Fruit fly (Drosophila melanogaster) whole organism, prepupa: ENCODE measurements around the gene CG15914.

Experiments
- CG10631 ChIP-seq: fragments of 200-800 bp; sonication (Bioruptor generic); optimal IDR thresholded peaks from 2 replicates; lab custom pipeline; 2016; ENCODE audit warnings: missing biosample characterization, missing genetic modification characterization
- CG10669 ChIP-seq: fragments of 200-800 bp; sonication (Bioruptor generic); optimal IDR thresholded peaks from 3 replicates; lab custom pipeline; 2018; ENCODE audit warnings: missing biosample characterization, mild to moderate bottlenecking, missing genetic modification characterization, moderate library complexity
- CG11762 ChIP-seq: fragments of 200-800 bp; sonication (Bioruptor generic); optimal IDR thresholded peaks from 3 replicates; lab custom pipeline; 2016; ENCODE audit warnings: missing biosample characterization, missing genetic modification characterization; ENCODE audit not compliant: insufficient read depth
- CG11902 ChIP-seq: fragments of 200-800 bp; sonication (Bioruptor generic); optimal IDR thresholded peaks from 3 replicates; lab custom pipeline; 2016; ENCODE audit warnings: missing biosample characterization, missing genetic modification characterization
- CG16779 ChIP-seq: fragments of 200-800 bp; sonication (Bioruptor generic); optimal IDR thresholded peaks from 3 replicates; lab custom pipeline; 2017; ENCODE audit warnings: missing biosample characterization, mild to moderate bottlenecking, missing genetic modification characterization
- CG3032 ChIP-seq: fragments of 200-800 bp; optimal IDR thresholded peaks from 2 replicates; lab custom pipeline; 2019; ENCODE audit warnings: missing biosample characterization, mild to moderate bottlenecking, missing genetic modification characterization, moderate library complexity
- CG31627 ChIP-seq: fragments of 200-800 bp; sonication (Bioruptor generic); optimal IDR thresholded peaks from 3 replicates; lab custom pipeline; 2016; ENCODE audit warnings: missing biosample characterization, missing genetic modification characterization
- CG4318 ChIP-seq: fragments of 200-800 bp; sonication (Bioruptor generic); optimal IDR thresholded peaks from 3 replicates; lab custom pipeline; 2017; ENCODE audit warnings: missing biosample characterization, mild to moderate bottlenecking, missing genetic modification characterization
- CG6276 ChIP-seq: fragments of 200-800 bp; sonication (Bioruptor generic); optimal IDR thresholded peaks from 2 replicates; lab custom pipeline; 2017; ENCODE audit warnings: missing biosample characterization, mild to moderate bottlenecking, missing genetic modification characterization
- CG6792 ChIP-seq: fragments of 200-800 bp; sonication (Bioruptor generic); optimal IDR thresholded peaks from 3 replicates; lab custom pipeline; 2016; ENCODE audit warnings: missing biosample characterization, missing genetic modification characterization
- CG6808 ChIP-seq: fragments of 200-800 bp; sonication (Bioruptor generic); optimal IDR thresholded peaks from 3 replicates; lab custom pipeline; 2017; ENCODE audit warnings: missing biosample characterization, missing genetic modification characterization, mild to moderate bottlenecking, moderate library complexity, missing genetic modification reagents
- CG8119 ChIP-seq: fragments of 200-800 bp; sonication (Bioruptor generic); IDR thresholded peaks from 3 replicates; pipeline ENCODE4 v1.3.6; 2022; ENCODE audit warnings: missing biosample characterization, missing genetic modification characterization
- CG9139 ChIP-seq: fragments of 200-800 bp; sonication (Bioruptor generic); optimal IDR thresholded peaks from 3 replicates; lab custom pipeline; 2017; ENCODE audit warnings: missing biosample characterization, mild to moderate bottlenecking, missing genetic modification characterization
- Eip75B ChIP-seq: fragments of 200-800 bp; sonication (Bioruptor generic); optimal IDR thresholded peaks from 3 replicates; lab custom pipeline; 2016; ENCODE audit warnings: missing biosample characterization, missing genetic modification characterization
- Eip78C ChIP-seq: fragments of 200-800 bp; sonication (Bioruptor generic); peaks from one replicate; lab custom pipeline; 2016; ENCODE audit warnings: missing biosample characterization, missing genetic modification characterization
- Ets21C ChIP-seq: fragments of 200-800 bp; sonication (Bioruptor generic); optimal IDR thresholded peaks from 3 replicates; lab custom pipeline; 2016; ENCODE audit warnings: missing biosample characterization, missing genetic modification characterization
- Ets96B ChIP-seq: fragments of 200-800 bp; optimal IDR thresholded peaks from 2 replicates; lab custom pipeline; 2019; ENCODE audit warnings: missing biosample characterization, mild to moderate bottlenecking, missing genetic modification characterization, moderate library complexity
- Hr38 ChIP-seq: sonication (Bioruptor generic); optimal IDR thresholded peaks from 2 replicates; lab custom pipeline; 2016; ENCODE audit warnings: missing biosample characterization, missing genetic modification characterization
- Hr39 ChIP-seq: fragments of 200-800 bp; sonication (Bioruptor generic); optimal IDR thresholded peaks from 2 replicates; lab custom pipeline; 2016; ENCODE audit warnings: missing biosample characterization, missing genetic modification characterization
- Hr4 ChIP-seq: fragments of 200-800 bp; sonication (Bioruptor generic); optimal IDR thresholded peaks from 3 replicates; lab custom pipeline; 2016; ENCODE audit warnings: missing biosample characterization, missing genetic modification characterization
- Met ChIP-seq: fragments of 200-800 bp; sonication (Bioruptor generic); optimal IDR thresholded peaks from 3 replicates; lab custom pipeline; 2016; ENCODE audit warnings: missing biosample characterization, missing genetic modification characterization
- OdsH ChIP-seq: fragments of 200-800 bp; sonication (Bioruptor generic); optimal IDR thresholded peaks from 3 replicates; lab custom pipeline; 2016; ENCODE audit warnings: missing biosample characterization, missing genetic modification characterization
- Smox ChIP-seq: fragments of 200-800 bp; sonication (Bioruptor generic); optimal IDR thresholded peaks from 3 replicates; lab custom pipeline; 2016; ENCODE audit warnings: missing biosample characterization, missing genetic modification characterization
- Sox14 ChIP-seq: fragments of 200-800 bp; sonication (Bioruptor generic); optimal IDR thresholded peaks from 3 replicates; lab custom pipeline; 2016; ENCODE audit warnings: missing biosample characterization, missing genetic modification characterization
- achi ChIP-seq: fragments of 200-800 bp; sonication (Bioruptor generic); optimal IDR thresholded peaks from 3 replicates; lab custom pipeline; 2016; ENCODE audit warnings: missing biosample characterization, missing genetic modification characterization
- dac ChIP-seq: fragments of 200-800 bp; sonication (Bioruptor generic); optimal IDR thresholded peaks from 2 replicates; lab custom pipeline; 2017; ENCODE audit warnings: missing biosample characterization, mild to moderate bottlenecking, missing genetic modification characterization
- dsx ChIP-seq: fragments of 200-800 bp; optimal IDR thresholded peaks from 3 replicates; lab custom pipeline; 2019; ENCODE audit warnings: missing biosample characterization, mild to moderate bottlenecking, missing genetic modification characterization, moderate library complexity; ENCODE audit not compliant: poor library complexity, severe bottlenecking
- eg ChIP-seq: fragments of 200-800 bp; sonication (Bioruptor generic); IDR thresholded peaks from 3 replicates; pipeline ENCODE4 v1.3.6; 2022; ENCODE audit warnings: missing biosample characterization, missing genetic modification characterization
- esn ChIP-seq: fragments of 200-800 bp; sonication (Bioruptor generic); optimal IDR thresholded peaks from 2 replicates; lab custom pipeline; 2016; ENCODE audit warnings: missing biosample characterization, mild to moderate bottlenecking, missing genetic modification characterization, moderate library complexity
- lz ChIP-seq: fragments of 200-800 bp; sonication (Bioruptor generic); optimal IDR thresholded peaks from 3 replicates; lab custom pipeline; 2016; ENCODE audit warnings: missing biosample characterization, missing genetic modification characterization
- pdm3 ChIP-seq: fragments of 200-800 bp; sonication (Bioruptor generic); optimal IDR thresholded peaks from 3 replicates; lab custom pipeline; 2016; ENCODE audit warnings: missing biosample characterization, missing genetic modification characterization
- salr ChIP-seq, 2 experiments: fragments of 200-800 bp; sonication (Bioruptor generic); optimal IDR thresholded peaks; 3 replicates each; lab custom pipeline; 2016 to 2018; ENCODE audit warnings: missing biosample characterization in 2 of 2, missing genetic modification characterization in 2 of 2, mild to moderate bottlenecking in 1 of 2
- spab ChIP-seq: fragments of 200-800 bp; sonication (Bioruptor generic); optimal IDR thresholded peaks from 2 replicates; lab custom pipeline; 2017; ENCODE audit warnings: missing biosample characterization, mild to moderate bottlenecking, missing genetic modification characterization, missing genetic modification reagents
- svp ChIP-seq: fragments of 200-800 bp; sonication (Bioruptor generic); peaks from one replicate; lab custom pipeline; 2016; ENCODE audit warnings: missing biosample characterization, missing genetic modification characterization
- vri ChIP-seq: fragments of 200-800 bp; sonication (Bioruptor generic); optimal IDR thresholded peaks from 3 replicates; lab custom pipeline; 2016; ENCODE audit warnings: missing biosample characterization, mild to moderate bottlenecking, missing genetic modification characterization

Gene CG15914

dm6 chrX:15889780-15890608 is 36.8 kb downstream of the CG15914 start, which contains the start of the genes MSBP and CG15916 (continued):
- peak; percentile 2 for TF ChIP-seq Ets96B (tag; lab: Kevin White, UChicago)
- TF ChIP-seq Ets21C (GFP tag; lab: Kevin White, UChicago): no peak
- peak; percentile 53 for TF ChIP-seq CG3032 (tag; lab: Kevin White, UChicago)
- no peak for TF ChIP-seq dsx (GFP tag; lab: Kevin White, UChicago)
- peak; percentile 12 for TF ChIP-seq CG11902
- TF ChIP-seq Hr39 (GFP tag; lab: Kevin White, UChicago): peak; percentile 15
- peak; percentile 11 for TF ChIP-seq Met (GFP tag; lab: Kevin White, UChicago)
- no peak for TF ChIP-seq CG8119 (GFP tag; lab: Robert Waterston, UW)
- peak; percentile 21 for TF ChIP-seq achi (GFP tag; lab: Kevin White, UChicago)
- no peak for TF ChIP-seq spab (GFP tag; lab: Kevin White, UChicago)
- TF ChIP-seq CG9139: no peak
- no peak for TF ChIP-seq lz
- TF ChIP-seq salr (GFP tag; optimal IDR thresholded peaks at IDR 0.05; lab: Kevin White, UChicago): peak in 1 of 2 experiments; percentile 24
- TF ChIP-seq vri (GFP tag; lab: Kevin White, UChicago): no peak
- TF ChIP-seq CG4318 (GFP tag; lab: Kevin White, UChicago): peak; percentile 44
- peak; percentile 26 for TF ChIP-seq CG31627 (GFP tag; lab: Kevin White, UChicago)
- TF ChIP-seq svp (GFP tag; lab: Kevin White, UChicago): peak; percentile 98
- peak; percentile 54 for TF ChIP-seq OdsH (GFP tag; lab: Kevin White, UChicago)
- TF ChIP-seq CG6808 (GFP tag; lab: Kevin White, UChicago): peak; percentile 8
- TF ChIP-seq Smox (GFP tag; lab: Kevin White, UChicago): no peak
- peak; percentile 77 for TF ChIP-seq Eip78C (GFP tag; lab: Kevin White, UChicago)
- no peak for TF ChIP-seq CG6276 (GFP tag; lab: Kevin White, UChicago)
- TF ChIP-seq CG16779 (tag; lab: Kevin White, UChicago): no peak
- TF ChIP-seq CG10669: peak; percentile 28
- peak; percentile 49 for TF ChIP-seq pdm3 (GFP tag; lab: Kevin White, UChicago)
- TF ChIP-seq CG6792: no peak
- TF ChIP-seq Hr38 (GFP tag; lab: Kevin White, UChicago): no peak
- TF ChIP-seq, all 60 proteins: peak for 27

dm6 chrX:15891606-15892345 is 38.6 kb downstream of the CG15914 start, which contains the start of gene shi:
TSS of gene shi (plus strand) at chrX:15892116.
- TF ChIP-seq eg (GFP tag; lab: Robert Waterston, UW) (no peak), Sox14 (peak; percentile 18), CG11762 (GFP tag; lab: Kevin White, UChicago) (no peak), esn (GFP tag; lab: Kevin White, UChicago) (peak; percentile 36), lz (peak; percentile 6), dac (GFP tag; lab: Kevin White, UChicago) (no peak), CG10631 (peak; percentile 15), OdsH (GFP tag; lab: Kevin White, UChicago) (no peak), Eip78C (GFP tag; lab: Kevin White, UChicago) (peak; percentile 45)

DNA sequence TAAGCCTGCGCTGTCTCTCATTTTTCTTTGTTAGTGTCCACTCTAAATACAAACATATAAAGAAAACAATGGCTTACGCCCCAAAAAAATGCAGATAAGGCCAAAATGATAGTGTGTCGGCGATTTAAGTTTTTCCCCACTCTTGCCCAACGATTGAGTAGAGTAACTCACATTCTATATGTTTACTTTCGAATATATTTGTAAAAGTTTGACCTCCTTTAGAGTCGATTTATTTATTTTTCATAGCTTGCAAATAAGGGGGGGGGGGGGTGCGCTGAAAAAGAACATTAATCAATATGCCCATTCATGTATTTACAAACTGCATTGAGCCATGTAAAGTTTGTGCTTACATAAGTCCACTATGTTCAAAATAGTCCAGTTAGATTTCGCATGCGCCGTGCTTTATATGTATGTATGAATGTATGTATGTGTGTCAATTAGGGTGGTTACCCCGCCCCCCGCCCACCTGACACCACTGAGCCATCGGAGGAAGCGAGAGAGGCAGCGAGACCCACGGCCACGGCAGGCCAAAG is 40.6 kb downstream of the CG15914 start:
- TF ChIP-seq Eip75B (GFP tag; lab: Kevin White, UChicago): no peak
- TF ChIP-seq Hr4 (GFP tag; lab: Kevin White, UChicago): no peak
- TF ChIP-seq, all 60 proteins: peak for 0
